Fruit fly (Drosophila melanogaster): ENCODE results near the gene Hakai.

DNA sequence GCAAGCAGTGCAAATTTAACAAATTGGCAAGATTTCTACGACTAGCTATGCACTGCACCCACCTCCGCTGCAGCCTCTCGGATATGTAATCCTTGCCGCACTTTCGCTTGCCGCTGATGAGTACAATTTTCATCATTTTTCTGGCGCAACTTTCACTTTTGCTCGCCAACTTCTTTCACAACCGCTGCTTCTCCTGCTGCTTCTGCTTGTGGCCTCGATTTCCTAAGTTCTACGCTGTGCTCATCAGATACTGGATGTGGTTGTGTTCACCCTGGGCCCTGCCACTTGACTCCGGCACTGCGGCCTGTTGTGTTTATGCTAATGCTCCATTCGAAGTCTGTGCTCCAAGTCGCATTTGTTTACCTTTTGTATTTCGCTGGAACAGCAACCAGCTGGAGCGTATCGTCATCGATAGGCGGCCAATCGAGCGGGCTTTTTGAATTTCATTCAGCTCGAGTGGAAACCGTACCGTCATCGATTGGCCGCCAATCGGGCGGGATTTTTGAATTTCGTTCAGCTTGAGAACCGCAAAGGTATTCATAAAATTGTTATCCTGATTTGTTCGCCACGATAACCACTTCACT, 2.2 kb downstream of the Hakai start, which contains the start of gene Pmvk:
- no peak for TF ChIP-seq Abd-B (GFP tag; optimal IDR thresholded peaks at IDR 0.05)
- no peak for TF ChIP-seq woc (GFP tag; optimal IDR thresholded peaks at IDR 0.05)
- no peak for TF ChIP-seq br (GFP tag; optimal IDR thresholded peaks at IDR 0.05)
- TF ChIP-seq Vsx2 (GFP tag; optimal IDR thresholded peaks at IDR 0.05; ENCODE audit: partially characterized antibody) = no peak
- no peak for TF ChIP-seq dsf (GFP tag; optimal IDR thresholded peaks at IDR 0.05; ENCODE audit: borderline replicate concordance)
